Worm (Caenorhabditis elegans) whole organism, L2 larva: ENCODE measurements around the gene rpc-2.

Experiments used
- blmp-1 ChIP-seq: sonication (generic microtip); optimal IDR thresholded peaks from 2 replicates; lab custom pipeline; 2017; ENCODE audit warnings: missing genetic modification characterization, mild to moderate bottlenecking, missing compliant biosample characterization, antibody characterized with exemption, moderate library complexity; ENCODE audit not compliant: insufficient read depth
- egl-27 ChIP-seq: sonication (generic microtip); optimal IDR thresholded peaks from 3 replicates; lab custom pipeline; 2017; ENCODE audit warnings: missing biosample characterization, missing genetic modification reagents, missing genetic modification characterization
- elt-1 ChIP-seq: fragments of 150-350 bp; optimal IDR thresholded peaks from 2 replicates; lab custom pipeline; 2014; ENCODE audit warnings: missing biosample characterization, missing genetic modification characterization
- lin-39 ChIP-seq: fragments of 150-350 bp; optimal IDR thresholded peaks from 2 replicates; lab custom pipeline; 2014; ENCODE audit warnings: missing biosample characterization, missing genetic modification reagents, missing genetic modification characterization
- mab-5 ChIP-seq: fragments of 150-350 bp; optimal IDR thresholded peaks from 2 replicates; lab custom pipeline; 2014; ENCODE audit warnings: missing biosample characterization, missing genetic modification characterization
- mdl-1 ChIP-seq, 2 experiments: fragments of 150-350 bp in 1 of 2; sonication (generic microtip) in 1 of 2; optimal IDR thresholded peaks; 2 replicates each; lab custom pipeline; 2017; ENCODE audit warnings: missing biosample characterization in 2 of 2, missing genetic modification characterization in 2 of 2
- nhr-10 ChIP-seq: sonication (generic microtip); optimal IDR thresholded peaks from 2 replicates; lab custom pipeline; 2017; ENCODE audit warnings: missing biosample characterization, missing genetic modification characterization
- nhr-129 ChIP-seq: fragments of 150-350 bp; optimal IDR thresholded peaks from 2 replicates; lab custom pipeline; 2014; ENCODE audit warnings: missing biosample characterization, missing genetic modification characterization
- nhr-21 ChIP-seq: fragments of 150-350 bp; optimal IDR thresholded peaks from 2 replicates; lab custom pipeline; 2014; ENCODE audit warnings: missing biosample characterization, missing genetic modification characterization
- sma-3 ChIP-seq: sonication (generic microtip); optimal IDR thresholded peaks from 2 replicates; lab custom pipeline; 2016; ENCODE audit warnings: missing genetic modification reagents, missing genetic modification characterization, missing compliant biosample characterization
- unc-39 ChIP-seq: fragments of 150-350 bp; optimal IDR thresholded peaks from 2 replicates; lab custom pipeline; 2014; ENCODE audit warnings: missing biosample characterization, missing genetic modification characterization
- unc-62 ChIP-seq: fragments of 150-350 bp; optimal IDR thresholded peaks from 2 replicates; lab custom pipeline; 2014; ENCODE audit warnings: missing biosample characterization, missing genetic modification reagents, missing genetic modification characterization

- no peak for TF ChIP-seq egl-27 (tag; lab: Kevin White, UChicago)
- TF ChIP-seq unc-39 (tag; lab: Kevin White, UChicago) = no peak
- TF ChIP-seq unc-62 (GFP tag; lab: Kevin White, UChicago) = no peak
- no peak for TF ChIP-seq mdl-1 (tag; optimal IDR thresholded peaks at IDR 0.05; lab: Kevin White, UChicago)
- no peak for TF ChIP-seq sma-3
- TF ChIP-seq mab-5 (tag; lab: Kevin White, UChicago) = no peak
- no peak for TF ChIP-seq blmp-1 (tag; lab: Kevin White, UChicago)
- no peak for TF ChIP-seq nhr-129 (tag; lab: Kevin White, UChicago)
- TF ChIP-seq lin-39 (tag; lab: Kevin White, UChicago) = no peak
- TF ChIP-seq nhr-21 (tag; lab: Kevin White, UChicago) = no peak
- no peak for TF ChIP-seq elt-1 (tag; lab: Kevin White, UChicago)
- TF ChIP-seq nhr-10 = no peak
Measured at ce11 chrIII:5553098-5553497, 4.1 kb upstream of the rpc-2 start.
